Fruit fly (Drosophila melanogaster): ENCODE results near the gene Sf3b5.
A peak's percentile ranks its signal among the peaks of the same experiment; 100 is the strongest.

Sf3b5 gene

dm6 chr3R:9051937-9052680 is 37.0 kb upstream of the Sf3b5 start, which contains the start of gene Kdm2:
Gene Kdm2 (plus strand): TSS chr3R:9052495.
- TF ChIP-seq Dip2 (GFP tag; IDR thresholded peaks at IDR 0.05) = no peak
- no peak for TF ChIP-seq ind (GFP tag; optimal IDR thresholded peaks at IDR 0.05)
- no peak for TF ChIP-seq CG17361 (GFP tag; IDR thresholded peaks at IDR 0.05)
- peak; percentile 88 for TF ChIP-seq Med (GFP tag)
- TF ChIP-seq Dfd (GFP tag; optimal IDR thresholded peaks at IDR 0.05) = no peak
- TF ChIP-seq CG9797 (GFP tag; optimal IDR thresholded peaks at IDR 0.05) = peak; percentile 70
- peak; percentile 31 for TF ChIP-seq zf30C (GFP tag; optimal IDR thresholded peaks at IDR 0.05)
- no peak for TF ChIP-seq h (optimal IDR thresholded peaks at IDR 0.05)
- no peak for TF ChIP-seq Fer1 (GFP tag; optimal IDR thresholded peaks at IDR 0.05)
- TF ChIP-seq onecut (GFP tag; IDR thresholded peaks at IDR 0.05) = peak; percentile 35
- peak; percentile 31 for TF ChIP-seq NfI (GFP tag; optimal IDR thresholded peaks at IDR 0.05)
- TF ChIP-seq CG11695 (GFP tag; IDR thresholded peaks at IDR 0.05) = no peak
- TF ChIP-seq Drgx (GFP tag; IDR thresholded peaks at IDR 0.05) = no peak
- TF ChIP-seq Abd-B (GFP tag; optimal IDR thresholded peaks at IDR 0.05) = no peak
- peak; percentile 42 for TF ChIP-seq CG11504 (tag; optimal IDR thresholded peaks at IDR 0.05)
- TF ChIP-seq Stat92E (GFP tag; optimal IDR thresholded peaks at IDR 0.05) = peak in 1 of 3 experiments; percentile 87
- TF ChIP-seq phol (tag; optimal IDR thresholded peaks at IDR 0.05) = peak; percentile 58
- no peak for TF ChIP-seq CG8478 (optimal IDR thresholded peaks at IDR 0.05)
- TF ChIP-seq CG18011 (GFP tag; optimal IDR thresholded peaks at IDR 0.05) = peak; percentile 16
- TF ChIP-seq sd (tag; optimal IDR thresholded peaks at IDR 0.05) = no peak
- peak; percentile 26 for TF ChIP-seq Hand (GFP tag; optimal IDR thresholded peaks at IDR 0.05)
- TF ChIP-seq crp (GFP tag; optimal IDR thresholded peaks at IDR 0.05) = no peak
- TF ChIP-seq CG13624 (GFP tag; optimal IDR thresholded peaks at IDR 0.05) = no peak
- no peak for TF ChIP-seq Nf-YA (GFP tag; IDR thresholded peaks at IDR 0.05)
- peak; percentile 67 for TF ChIP-seq CG10267 (tag; optimal IDR thresholded peaks at IDR 0.05)
- peak; percentile 40 for TF ChIP-seq CG2678 (tag; optimal IDR thresholded peaks at IDR 0.05)
- TF ChIP-seq prd (optimal IDR thresholded peaks at IDR 0.05) = no peak
- no peak for TF ChIP-seq prd (GFP tag; IDR thresholded peaks at IDR 0.05)
- TF ChIP-seq B-H1 (GFP tag; IDR thresholded peaks at IDR 0.05) = no peak
- no peak for TF ChIP-seq CG13424 (tag; optimal IDR thresholded peaks at IDR 0.05)
- no peak for TF ChIP-seq Atf6 (GFP tag; IDR thresholded peaks at IDR 0.05)
- TF ChIP-seq odd (GFP tag; optimal IDR thresholded peaks at IDR 0.05) = peak; percentile 40
- TF ChIP-seq ab (GFP tag; optimal IDR thresholded peaks at IDR 0.05) = no peak
- TF ChIP-seq CG10543 (GFP tag; optimal IDR thresholded peaks at IDR 0.05) = no peak
- no peak for TF ChIP-seq Opbp (GFP tag; IDR thresholded peaks at IDR 0.05; ENCODE audit: partially characterized antibody)
- TF ChIP-seq Aef1 (GFP tag; IDR thresholded peaks at IDR 0.05) = no peak
- peak; percentile 49 for TF ChIP-seq CG14710 (tag; optimal IDR thresholded peaks at IDR 0.05)
- no peak for TF ChIP-seq Dad (GFP tag; optimal IDR thresholded peaks at IDR 0.05)
- no peak for TF ChIP-seq CG18599 (GFP tag; optimal IDR thresholded peaks at IDR 0.05)
- no peak for TF ChIP-seq Asciz (GFP tag; optimal IDR thresholded peaks at IDR 0.05)
- TF ChIP-seq salm (tag; optimal IDR thresholded peaks at IDR 0.05) = no peak
- TF ChIP-seq CG4730 (GFP tag; IDR thresholded peaks at IDR 0.05) = no peak
- no peak for TF ChIP-seq Atf-2 (GFP tag; optimal IDR thresholded peaks at IDR 0.05)
- peak; percentile 30 for TF ChIP-seq gsb-n (tag; optimal IDR thresholded peaks at IDR 0.05)
- TF ChIP-seq CG11398 (GFP tag; optimal IDR thresholded peaks at IDR 0.05) = no peak
- TF ChIP-seq az2 (GFP tag; optimal IDR thresholded peaks at IDR 0.05) = no peak
- TF ChIP-seq ttk (GFP tag; IDR thresholded peaks at IDR 0.05) = no peak
- TF ChIP-seq Mes4 (GFP tag; optimal IDR thresholded peaks at IDR 0.05) = no peak
- TF ChIP-seq CG3838 (GFP tag; optimal IDR thresholded peaks at IDR 0.05) = no peak
- TF ChIP-seq lbe (GFP tag; optimal IDR thresholded peaks at IDR 0.05) = peak; percentile 4

All from whole organism, embryonic.